Worm (Caenorhabditis elegans) whole organism, young adult: ENCODE data around the gene dnj-13.
A peak's percentile ranks its signal among the peaks of the same experiment; 100 is the strongest.

Experiments
- B0019.2 ChIP-seq: fragments of 200-800 bp; sonication (Bioruptor generic); conservative IDR thresholded peaks from 2 replicates; pipeline ENCODE4 v1.3.6; 2022; ENCODE audit warnings: missing genetic modification reagents, missing genetic modification characterization, missing compliant biosample characterization
- B0035.1 ChIP-seq: sonication (generic microtip); optimal IDR thresholded peaks from 2 replicates; lab custom pipeline; 2016; ENCODE audit warnings: missing genetic modification characterization, mild to moderate bottlenecking, missing compliant biosample characterization, missing genotype, missing genetic modification reagents
- B0261.1 ChIP-seq: sonication (generic microtip); optimal IDR thresholded peaks from 2 replicates; lab custom pipeline; 2016; ENCODE audit warnings: mild to moderate bottlenecking, missing genetic modification characterization, moderate library complexity, missing compliant biosample characterization
- B0336.3 ChIP-seq: fragments of 200-800 bp; sonication (Bioruptor generic); IDR thresholded peaks from 2 replicates; pipeline ENCODE4 v1.3.6; 2022; ENCODE audit warnings: missing genetic modification characterization, missing compliant biosample characterization
- C06A6.2 ChIP-seq: fragments of 200-800 bp; sonication (Bioruptor generic); conservative IDR thresholded peaks from 2 replicates; pipeline ENCODE4 v1.3.6; 2022; ENCODE audit warnings: missing genetic modification characterization, missing compliant biosample characterization
- D2030.7 ChIP-seq: fragments of 200-800 bp; sonication (Bioruptor generic); IDR thresholded peaks from 2 replicates; pipeline ENCODE4 v1.3.6; 2022; ENCODE audit warnings: missing genetic modification reagents, missing genetic modification characterization, missing compliant biosample characterization
- F22D6.2 ChIP-seq: sonication (generic microtip); optimal IDR thresholded peaks from 2 replicates; lab custom pipeline; 2016; ENCODE audit warnings: mild to moderate bottlenecking, missing genetic modification characterization, missing compliant biosample characterization
- F52B5.7 ChIP-seq: sonication (generic microtip); optimal IDR thresholded peaks from 2 replicates; lab custom pipeline; 2016; ENCODE audit warnings: mild to moderate bottlenecking, missing genetic modification characterization, missing compliant biosample characterization
- K11D2.4 ChIP-seq: fragments of 200-800 bp; sonication (Bioruptor generic); IDR thresholded peaks from 2 replicates; pipeline ENCODE4 v1.3.6; 2022; ENCODE audit warnings: missing genetic modification reagents, missing genetic modification characterization, missing compliant biosample characterization
- K12H6.12 ChIP-seq: fragments of 200-800 bp; sonication (Bioruptor generic); optimal IDR thresholded peaks from 2 replicates; lab custom pipeline; 2018; ENCODE audit warnings: mild to moderate bottlenecking, missing genetic modification characterization, missing compliant biosample characterization
- Y53G8AR.9 ChIP-seq: fragments of 200-800 bp; sonication (Bioruptor generic); conservative IDR thresholded peaks from 2 replicates; pipeline ENCODE4 v1.3.6; 2022; ENCODE audit warnings: missing genetic modification reagents, missing genetic modification characterization, missing compliant biosample characterization
- ZK185.1 ChIP-seq: sonication (generic microtip); optimal IDR thresholded peaks from 2 replicates; lab custom pipeline; 2016; ENCODE audit warnings: mild to moderate bottlenecking, missing genetic modification characterization, missing compliant biosample characterization; ENCODE audit not compliant: poor library complexity, severe bottlenecking
- aptf-2 ChIP-seq: fragments of 200-800 bp; sonication (Bioruptor generic); conservative IDR thresholded peaks from 2 replicates; pipeline ENCODE4 v1.3.6; 2022; ENCODE audit warnings: missing genetic modification reagents, missing genetic modification characterization, missing compliant biosample characterization
- aptf-3 ChIP-seq: fragments of 200-800 bp; sonication (Bioruptor generic); IDR thresholded peaks from 2 replicates; pipeline ENCODE4 v1.3.6; 2022; ENCODE audit warnings: missing genetic modification characterization, missing compliant biosample characterization
- atf-7 ChIP-seq: sonication (generic microtip); optimal IDR thresholded peaks from 2 replicates; lab custom pipeline; 2017; ENCODE audit warnings: mild to moderate bottlenecking, missing genetic modification characterization, missing compliant biosample characterization
- attf-3 ChIP-seq: fragments of 200-800 bp; sonication (Bioruptor generic); conservative IDR thresholded peaks from 2 replicates; pipeline ENCODE4 v1.3.6; 2022; ENCODE audit warnings: missing genetic modification reagents, missing genetic modification characterization, missing compliant biosample characterization
- attf-6 ChIP-seq: fragments of 200-800 bp; sonication (Bioruptor generic); IDR thresholded peaks from 2 replicates; pipeline ENCODE4 v1.3.6; 2022; ENCODE audit warnings: missing genetic modification reagents, missing genetic modification characterization, missing compliant biosample characterization
- ccch-3 ChIP-seq: fragments of 200-800 bp; sonication (Bioruptor generic); optimal IDR thresholded peaks from 2 replicates; lab custom pipeline; 2018; ENCODE audit warnings: mild to moderate bottlenecking, missing genetic modification characterization, missing compliant biosample characterization
- ceh-100 ChIP-seq: fragments of 200-800 bp; sonication (Bioruptor generic); IDR thresholded peaks from 2 replicates; pipeline ENCODE4 v1.3.6; 2022; ENCODE audit warnings: missing genetic modification reagents, missing genetic modification characterization, missing compliant biosample characterization
- ceh-40 ChIP-seq: fragments of 200-800 bp; sonication (Bioruptor generic); IDR thresholded peaks from 2 replicates; pipeline ENCODE4 v1.3.6; 2022; ENCODE audit warnings: missing genetic modification characterization, missing compliant biosample characterization
- dox-1 ChIP-seq: fragments of 200-800 bp; sonication (Bioruptor generic); IDR thresholded peaks from 2 replicates; pipeline ENCODE4 v1.3.6; 2022; ENCODE audit warnings: missing genetic modification reagents, missing genetic modification characterization, missing compliant biosample characterization
- egl-18 ChIP-seq: fragments of 200-800 bp; sonication (Bioruptor generic); IDR thresholded peaks from 2 replicates; pipeline ENCODE4 v1.3.6; 2022; ENCODE audit warnings: missing genetic modification reagents, missing genetic modification characterization, missing compliant biosample characterization
- egl-44 ChIP-seq: fragments of 200-800 bp; sonication (Bioruptor generic); IDR thresholded peaks from 2 replicates; pipeline ENCODE4 v1.3.6; 2022; ENCODE audit warnings: missing genetic modification reagents, missing genetic modification characterization, missing compliant biosample characterization
- egrh-3 ChIP-seq: fragments of 200-800 bp; sonication (Bioruptor generic); IDR thresholded peaks from 2 replicates; pipeline ENCODE4 v1.3.6; 2022; ENCODE audit warnings: missing genetic modification reagents, missing genetic modification characterization, missing compliant biosample characterization
- ets-4 ChIP-seq: fragments of 200-800 bp; sonication (Bioruptor generic); optimal IDR thresholded peaks from 2 replicates; lab custom pipeline; 2018; ENCODE audit warnings: mild to moderate bottlenecking, missing genetic modification characterization, missing compliant biosample characterization
- hmg-1.2 ChIP-seq: fragments of 200-800 bp; sonication (Bioruptor generic); IDR thresholded peaks from 2 replicates; pipeline ENCODE4 v1.3.6; 2022; ENCODE audit warnings: missing genetic modification reagents, missing genetic modification characterization, missing compliant biosample characterization
- hrde-1 ChIP-seq: sonication (generic microtip); optimal IDR thresholded peaks from 2 replicates; lab custom pipeline; 2016; ENCODE audit warnings: missing genetic modification characterization, mild to moderate bottlenecking, missing compliant biosample characterization, moderate library complexity, missing genotype, missing genetic modification reagents, borderline replicate concordance
- lin-40 ChIP-seq: sonication (generic microtip); optimal IDR thresholded peaks from 2 replicates; lab custom pipeline; 2016; ENCODE audit warnings: missing genetic modification characterization, mild to moderate bottlenecking, missing compliant biosample characterization, missing genotype, missing genetic modification reagents
- lin-54 ChIP-seq: fragments of 200-800 bp; sonication (Bioruptor generic); optimal IDR thresholded peaks from 2 replicates; lab custom pipeline; 2018; ENCODE audit warnings: mild to moderate bottlenecking, missing genetic modification characterization, missing compliant biosample characterization
- lir-1 ChIP-seq: fragments of 200-800 bp; sonication (Bioruptor generic); conservative IDR thresholded peaks from 2 replicates; pipeline ENCODE4 v1.3.6; 2022; ENCODE audit warnings: missing genetic modification reagents, missing genetic modification characterization, missing compliant biosample characterization
- madf-6 ChIP-seq: fragments of 200-800 bp; sonication (Bioruptor generic); IDR thresholded peaks from 2 replicates; pipeline ENCODE4 v1.3.6; 2022; ENCODE audit warnings: missing genetic modification reagents, missing genetic modification characterization, missing compliant biosample characterization
- mcd-1 ChIP-seq: fragments of 200-800 bp; sonication (Bioruptor generic); IDR thresholded peaks from 2 replicates; pipeline ENCODE4 v1.3.6; 2022; ENCODE audit warnings: missing genetic modification reagents, missing genetic modification characterization, missing compliant biosample characterization
- mel-28 ChIP-seq: sonication (generic microtip); optimal IDR thresholded peaks from 2 replicates; lab custom pipeline; 2016; ENCODE audit warnings: borderline replicate concordance, mild to moderate bottlenecking, missing genetic modification characterization, missing compliant biosample characterization
- nhr-179 ChIP-seq: sonication (generic microtip); optimal IDR thresholded peaks from 2 replicates; lab custom pipeline; 2016; ENCODE audit warnings: mild to moderate bottlenecking, missing genetic modification characterization, missing compliant biosample characterization
- nhr-90 ChIP-seq: sonication (generic microtip); optimal IDR thresholded peaks from 2 replicates; lab custom pipeline; 2016; ENCODE audit warnings: missing genotype, mild to moderate bottlenecking, missing genetic modification characterization, missing compliant biosample characterization
- rec-8 ChIP-seq, 2 experiments: sonication (generic microtip); optimal IDR thresholded peaks; 2 replicates each; lab custom pipeline; 2016; ENCODE audit warnings: mild to moderate bottlenecking in 2 of 2, missing genetic modification characterization in 2 of 2, missing genetic modification reagents in 2 of 2, missing genotype in 2 of 2, missing biosample characterization in 1 of 2, missing compliant biosample characterization in 1 of 2, moderate library complexity in 1 of 2
- somi-1 ChIP-seq: fragments of 200-800 bp; sonication (Bioruptor generic); optimal IDR thresholded peaks from 2 replicates; lab custom pipeline; 2018; ENCODE audit warnings: mild to moderate bottlenecking, missing genetic modification characterization, missing compliant biosample characterization
- tbx-9 ChIP-seq: sonication (generic microtip); optimal IDR thresholded peaks from 2 replicates; lab custom pipeline; 2016; ENCODE audit warnings: borderline replicate concordance, missing genetic modification characterization, inconsistent platforms, missing compliant biosample characterization
- tlf-1 ChIP-seq: fragments of 200-800 bp; sonication (Bioruptor generic); optimal IDR thresholded peaks from 2 replicates; lab custom pipeline; 2018; ENCODE audit warnings: mild to moderate bottlenecking, missing genetic modification characterization, missing compliant biosample characterization
- xnd-1 ChIP-seq: sonication (generic microtip); optimal IDR thresholded peaks from 2 replicates; lab custom pipeline; 2016; ENCODE audit warnings: missing genotype, missing genetic modification reagents, missing genetic modification characterization, missing compliant biosample characterization
- ztf-18 ChIP-seq: sonication (generic microtip); optimal IDR thresholded peaks from 2 replicates; lab custom pipeline; 2016; ENCODE audit warnings: missing genotype, mild to moderate bottlenecking, missing genetic modification characterization, missing compliant biosample characterization
- ztf-6 ChIP-seq: fragments of 200-800 bp; sonication (Bioruptor generic); IDR thresholded peaks from 2 replicates; pipeline ENCODE4 v1.3.6; 2022; ENCODE audit warnings: missing genetic modification reagents, missing genetic modification characterization, missing compliant biosample characterization

Gene dnj-13

ce11 chrII:11526954-11527353, 18.5 kb upstream of the dnj-13 start, which contains the start of gene age-1:
Gene age-1 (minus strand): TSS chrII:11527054.
- TF ChIP-seq aptf-2: no peak
- TF ChIP-seq rec-8 (tag; optimal IDR thresholded peaks at IDR 0.05; lab: Kevin White, UChicago): no peak
- TF ChIP-seq aptf-3 (GFP tag; lab: Robert Waterston, UW): no peak
- TF ChIP-seq B0035.1 (tag; lab: Kevin White, UChicago): no peak
- TF ChIP-seq somi-1 (GFP tag; lab: Kevin White, UChicago): no peak
- no peak for TF ChIP-seq ets-4 (GFP tag; lab: Kevin White, UChicago)
- TF ChIP-seq B0019.2 (GFP tag; lab: Robert Waterston, UW): no peak
- TF ChIP-seq F22D6.2 (tag; lab: Kevin White, UChicago): no peak
- TF ChIP-seq nhr-179 (tag; lab: Kevin White, UChicago): no peak
- TF ChIP-seq tlf-1 (GFP tag; lab: Kevin White, UChicago): no peak
- TF ChIP-seq tbx-9 (tag; lab: Kevin White, UChicago): no peak
- TF ChIP-seq, all 124 proteins: peak for 0

- TF ChIP-seq madf-6 (GFP tag; lab: Robert Waterston, UW) (peak; percentile 39; the same call in 1 of the 2 replicates), lin-40 (tag; lab: Kevin White, UChicago) (no peak), ceh-100 (GFP tag; lab: Robert Waterston, UW) (0 out of 2 replicates have a peak, but pooled peaks have one; percentile 13)
Measured at ce11 chrII:11533716-11534115, 11.8 kb upstream of the dnj-13 start, which contains the start of gene mdt-8. Gene mdt-8 (minus strand): TSS chrII:11533816.

ce11 chrII:11534429-11535099, 10.9 kb upstream of the dnj-13 start, which contains the start of gene Y62F5A.12:
Gene Y62F5A.12 (minus strand): TSS chrII:11534479.
- TF ChIP-seq aptf-3 (GFP tag; lab: Robert Waterston, UW): peak; percentile 75; the same call in 1 of the 2 replicates
- peak; percentile 92 for TF ChIP-seq lir-1 (GFP tag; lab: Robert Waterston, UW)
- peak; percentile 68 for TF ChIP-seq tlf-1 (GFP tag; lab: Kevin White, UChicago)
- TF ChIP-seq ZK185.1 (tag; lab: Kevin White, UChicago): peak; percentile 71
- peak; percentile 53 for TF ChIP-seq xnd-1 (tag; lab: Kevin White, UChicago)
- TF ChIP-seq ztf-18 (tag; lab: Kevin White, UChicago): peak; percentile 86
- TF ChIP-seq egl-18 (GFP tag; lab: Robert Waterston, UW): peak; percentile 86
- peak; percentile 89 for TF ChIP-seq ceh-40 (GFP tag; lab: Robert Waterston, UW)
- peak; percentile 31 for TF ChIP-seq ccch-3 (GFP tag; lab: Kevin White, UChicago)
- TF ChIP-seq D2030.7: peak; percentile 99
- peak; percentile 14 for TF ChIP-seq nhr-90 (tag; lab: Kevin White, UChicago)
- peak; percentile 82 for TF ChIP-seq C06A6.2 (GFP tag; lab: Robert Waterston, UW)
- TF ChIP-seq lin-54 (GFP tag; lab: Kevin White, UChicago): peak; percentile 92
- TF ChIP-seq hmg-1.2 (GFP tag; lab: Robert Waterston, UW): peak; percentile 81
- peak; percentile 65 for TF ChIP-seq F52B5.7 (tag; lab: Kevin White, UChicago)
- TF ChIP-seq hrde-1: peak; percentile 1
- peak; percentile 98 for TF ChIP-seq dox-1
- TF ChIP-seq egl-44 (GFP tag; lab: Robert Waterston, UW): peak; percentile 86; the same call in 1 of the 2 replicates
- peak; percentile 99 for TF ChIP-seq mcd-1 (GFP tag; lab: Robert Waterston, UW)
- TF ChIP-seq egrh-3 (GFP tag; lab: Robert Waterston, UW): peak; percentile 91
- peak; percentile 93 for TF ChIP-seq Y53G8AR.9
- peak; percentile 96 for TF ChIP-seq aptf-2
- TF ChIP-seq B0261.1 (tag; lab: Kevin White, UChicago): peak; percentile 20
- peak; percentile 78 for TF ChIP-seq B0336.3 (GFP tag; lab: Robert Waterston, UW)
- peak; percentile 47 for TF ChIP-seq somi-1 (GFP tag; lab: Kevin White, UChicago)
- peak; percentile 95 for TF ChIP-seq K11D2.4
- peak; percentile 98 for TF ChIP-seq ztf-6 (GFP tag; lab: Robert Waterston, UW)
- TF ChIP-seq K12H6.12 (tag; lab: Kevin White, UChicago): peak; percentile 87
- TF ChIP-seq F22D6.2 (tag; lab: Kevin White, UChicago): peak; percentile 54
- TF ChIP-seq attf-6 (GFP tag; lab: Robert Waterston, UW): peak; percentile 74
- TF ChIP-seq atf-7 (tag; lab: Kevin White, UChicago): peak; percentile 38
- peak; percentile 85 for TF ChIP-seq attf-3 (GFP tag; lab: Robert Waterston, UW)
- TF ChIP-seq madf-6 (GFP tag; lab: Robert Waterston, UW): peak; percentile 96
- TF ChIP-seq mel-28: peak; percentile 43
